Fruit fly (Drosophila melanogaster) whole organism, wandering third instar larva: ENCODE results near the gene msb1l.
A peak's percentile ranks its signal among the peaks of the same experiment; 100 is the strongest.

Source experiments
- Abd-B ChIP-seq: fragments of >200 bp; optimal IDR thresholded peaks from 2 replicates; lab custom pipeline; 2017; ENCODE audit warnings: missing biosample characterization, missing genetic modification characterization
- CG32264 ChIP-seq: fragments of 200-800 bp; sonication (Bioruptor generic); optimal IDR thresholded peaks from 2 replicates; lab custom pipeline; 2016; ENCODE audit warnings: missing biosample characterization, missing genetic modification characterization
- CG9705 ChIP-seq: fragments of 200-800 bp; sonication (Bioruptor generic); optimal IDR thresholded peaks from 2 replicates; lab custom pipeline; 2018; ENCODE audit warnings: missing biosample characterization, mild to moderate bottlenecking, missing genetic modification characterization
- CrebA ChIP-seq: fragments of 200-800 bp; sonication (Bioruptor generic); optimal IDR thresholded peaks from 2 replicates; lab custom pipeline; 2016; ENCODE audit warnings: missing biosample characterization, mild to moderate bottlenecking, missing genetic modification characterization, borderline replicate concordance
- Dfd ChIP-seq: fragments of >200 bp; optimal IDR thresholded peaks from 2 replicates; lab custom pipeline; 2017; ENCODE audit warnings: missing biosample characterization, missing genetic modification characterization
- Dif ChIP-seq: fragments of 200-275, 200-300 bp; sonication (Bioruptor generic); optimal IDR thresholded peaks from 2 replicates; lab custom pipeline; 2018; ENCODE audit warnings: missing biosample characterization, missing genetic modification characterization; ENCODE audit not compliant: partially characterized antibody
- GATAd ChIP-seq: sonication (Bioruptor generic); optimal IDR thresholded peaks from 2 replicates; lab custom pipeline; 2016; ENCODE audit warnings: missing biosample characterization, missing genetic modification characterization
- HLH106 ChIP-seq: fragments of 200-800 bp; optimal IDR thresholded peaks from 3 replicates; lab custom pipeline; 2019; ENCODE audit warnings: missing biosample characterization, mild to moderate bottlenecking, missing genetic modification characterization, moderate library complexity
- Hnf4 ChIP-seq: fragments of 200-800 bp; sonication (Bioruptor generic); optimal IDR thresholded peaks from 2 replicates; lab custom pipeline; 2016; ENCODE audit warnings: missing biosample characterization, mild to moderate bottlenecking, missing genetic modification characterization
- Hr78 ChIP-seq: fragments of >200 bp; optimal IDR thresholded peaks from 2 replicates; lab custom pipeline; 2017; ENCODE audit warnings: missing biosample characterization, missing genetic modification characterization
- Hr83 ChIP-seq: fragments of 200-300 bp; sonication (Bioruptor generic); optimal IDR thresholded peaks from 2 replicates; lab custom pipeline; 2016; ENCODE audit warnings: missing biosample characterization, mild to moderate bottlenecking, missing genetic modification characterization, moderate library complexity; ENCODE audit not compliant: poor library complexity, severe bottlenecking
- Jra ChIP-seq: sonication (Bioruptor generic); optimal IDR thresholded peaks from 2 replicates; lab custom pipeline; 2016; ENCODE audit warnings: missing biosample characterization, missing genetic modification characterization
- Mio ChIP-seq: sonication (Bioruptor generic); optimal IDR thresholded peaks from 2 replicates; lab custom pipeline; 2016; ENCODE audit warnings: missing biosample characterization, missing genetic modification characterization
- Myc ChIP-seq: fragments of >200 bp; optimal IDR thresholded peaks from 2 replicates; lab custom pipeline; 2017
- N ChIP-seq: fragments of >200 bp; optimal IDR thresholded peaks from 2 replicates; lab custom pipeline; 2018; ENCODE audit warnings: missing biosample characterization, missing external identifiers, missing genetic modification characterization
- OdsH ChIP-seq: fragments of 200-800 bp; sonication (Bioruptor generic); optimal IDR thresholded peaks from 2 replicates; lab custom pipeline; 2016; ENCODE audit warnings: missing biosample characterization, mild to moderate bottlenecking, missing genetic modification characterization
- Rel ChIP-seq, 2 experiments: fragments of 200-800 bp; sonication (Bioruptor generic) in 1 of 2; optimal IDR thresholded peaks; 2 replicates in 1 of 2; 3 replicates in 1 of 2; lab custom pipeline; 2016 to 2019; ENCODE audit warnings: mild to moderate bottlenecking in 2 of 2, missing biosample characterization in 2 of 2, missing genetic modification characterization in 2 of 2, moderate library complexity in 1 of 2
- Sp1 ChIP-seq: fragments of 200-800 bp; sonication (Bioruptor generic); optimal IDR thresholded peaks from 3 replicates; lab custom pipeline; 2019; ENCODE audit warnings: missing biosample characterization, mild to moderate bottlenecking, missing genetic modification characterization, moderate library complexity
- Vsx2 ChIP-seq: fragments of 200-300, 225-300 bp; sonication (Bioruptor generic); optimal IDR thresholded peaks from 2 replicates; lab custom pipeline; 2018; ENCODE audit warnings: missing biosample characterization, missing genetic modification characterization; ENCODE audit not compliant: partially characterized antibody
- br ChIP-seq: fragments of 200-800 bp; sonication (Bioruptor generic); optimal IDR thresholded peaks from 2 replicates; lab custom pipeline; 2016; ENCODE audit warnings: missing biosample characterization, missing genetic modification characterization
- brk ChIP-seq: fragments of 200-800 bp; sonication (Bioruptor generic); optimal IDR thresholded peaks from 2 replicates; lab custom pipeline; 2016; ENCODE audit warnings: missing biosample characterization, mild to moderate bottlenecking, missing genetic modification characterization
- dl ChIP-seq, 2 experiments: fragments of 175-275, 200-275 bp in 1 of 2; fragments of 200-275 bp in 1 of 2; sonication (Bioruptor generic); optimal IDR thresholded peaks; lab custom pipeline; 2018; ENCODE audit warnings: mild to moderate bottlenecking in 2 of 2, missing biosample characterization in 2 of 2, missing genetic modification characterization in 2 of 2, moderate library complexity in 2 of 2; ENCODE audit not compliant: partially characterized antibody in 2 of 2, insufficient read depth in 1 of 2
- dmrt93B ChIP-seq: fragments of 200-800 bp; sonication (Bioruptor generic); optimal IDR thresholded peaks from 2 replicates; lab custom pipeline; 2018; ENCODE audit warnings: missing biosample characterization, mild to moderate bottlenecking, missing genetic modification characterization
- dsf ChIP-seq: sonication (Bioruptor generic); optimal IDR thresholded peaks from 2 replicates; lab custom pipeline; 2016; ENCODE audit warnings: missing biosample characterization, missing genetic modification characterization, borderline replicate concordance
- ey ChIP-seq: fragments of 200-800 bp; sonication (Bioruptor generic); optimal IDR thresholded peaks from 2 replicates; lab custom pipeline; 2016; ENCODE audit warnings: missing biosample characterization, missing genetic modification characterization
- foxo ChIP-seq, 2 experiments: fragments of 200-800 bp; sonication (Bioruptor generic); optimal IDR thresholded peaks; 2 replicates in 1 of 2; 3 replicates in 1 of 2; lab custom pipeline; 2016 to 2017; ENCODE audit warnings: missing biosample characterization in 2 of 2, missing genetic modification characterization in 2 of 2
- fru ChIP-seq: fragments of 200-800 bp; sonication (Bioruptor generic); optimal IDR thresholded peaks from 3 replicates; lab custom pipeline; 2016; ENCODE audit warnings: missing biosample characterization, mild to moderate bottlenecking, missing genetic modification characterization
- h ChIP-seq: fragments of 200-800 bp; sonication (Bioruptor generic); optimal IDR thresholded peaks from 3 replicates; lab custom pipeline; 2016; ENCODE audit warnings: missing biosample characterization, mild to moderate bottlenecking, missing genetic modification characterization
- jim ChIP-seq: fragments of 175-275, 200-325 bp; sonication (Bioruptor generic); optimal IDR thresholded peaks from 2 replicates; lab custom pipeline; 2016; ENCODE audit warnings: missing biosample characterization, mild to moderate bottlenecking, missing genetic modification characterization
- lola ChIP-seq: fragments of >200 bp; optimal IDR thresholded peaks from 2 replicates; lab custom pipeline; 2017; ENCODE audit warnings: missing biosample characterization, missing genetic modification characterization
- pan ChIP-seq: fragments of >200 bp; optimal IDR thresholded peaks from 2 replicates; lab custom pipeline; 2017
- psq ChIP-seq: fragments of 200-800 bp; sonication (Bioruptor generic); optimal IDR thresholded peaks from 3 replicates; lab custom pipeline; 2017; ENCODE audit warnings: missing biosample characterization, mild to moderate bottlenecking, missing genetic modification characterization, moderate library complexity
- rgr ChIP-seq: fragments of 200-800 bp; sonication (Bioruptor generic); optimal IDR thresholded peaks from 3 replicates; lab custom pipeline; 2016; ENCODE audit warnings: missing biosample characterization, mild to moderate bottlenecking, missing genetic modification characterization
- sage ChIP-seq: fragments of 200-800 bp; sonication (Bioruptor generic); optimal IDR thresholded peaks from 2 replicates; lab custom pipeline; 2016; ENCODE audit warnings: missing biosample characterization, mild to moderate bottlenecking, missing genetic modification characterization
- sv ChIP-seq: fragments of 200-800 bp; sonication (Bioruptor generic); optimal IDR thresholded peaks from 3 replicates; lab custom pipeline; 2016; ENCODE audit warnings: missing biosample characterization, missing genetic modification characterization
- tai ChIP-seq: sonication (Bioruptor generic); optimal IDR thresholded peaks from 2 replicates; lab custom pipeline; 2016; ENCODE audit warnings: missing biosample characterization, missing genetic modification characterization
- usp ChIP-seq: fragments of >200 bp; optimal IDR thresholded peaks from 2 replicates; lab custom pipeline; 2017; ENCODE audit warnings: missing biosample characterization, missing genetic modification characterization
- woc ChIP-seq: sonication (Bioruptor generic); optimal IDR thresholded peaks from 2 replicates; lab custom pipeline; 2016; ENCODE audit warnings: missing biosample characterization, mild to moderate bottlenecking, missing genetic modification characterization

The msb1l gene

dm6 chr2L:19571574-19572495, 5.7 kb upstream of the msb1l start:
- TF ChIP-seq Jra (GFP tag; lab: Kevin White, UChicago), result no peak
- peak; percentile 22 for TF ChIP-seq Vsx2 (GFP tag; lab: Kevin White, UChicago)
- TF ChIP-seq N (GFP tag; lab: Kevin White, UChicago), result peak; percentile 94
- TF ChIP-seq dl (GFP tag; optimal IDR thresholded peaks at IDR 0.05; lab: Kevin White, UChicago; ENCODE audit: insufficient read depth in 1 of 2, partially characterized antibody in 2 of 2), result peak; percentile 70 to 77
- TF ChIP-seq Mio (GFP tag; lab: Kevin White, UChicago), result no peak
- peak; percentile 86 for TF ChIP-seq brk
- TF ChIP-seq Dfd, result no peak
- peak; percentile 91 for TF ChIP-seq psq (GFP tag; lab: Kevin White, UChicago)
- peak; percentile 22 for TF ChIP-seq fru
- TF ChIP-seq Hr83, result peak; percentile 70
- TF ChIP-seq h (GFP tag; lab: Kevin White, UChicago), result peak; percentile 5
- TF ChIP-seq Dif (GFP tag; lab: Kevin White, UChicago), result peak; percentile 84
- TF ChIP-seq tai (GFP tag; lab: Kevin White, UChicago), result peak; percentile 46

- TF ChIP-seq ey (GFP tag; lab: Kevin White, UChicago), result peak; percentile 94
- TF ChIP-seq foxo (GFP tag; optimal IDR thresholded peaks at IDR 0.05; lab: Kevin White, UChicago), result peak; percentile 29 to 94
- TF ChIP-seq Sp1 (GFP tag; lab: Kevin White, UChicago), result peak; percentile 94
- peak; percentile 91 for TF ChIP-seq rgr (GFP tag; lab: Kevin White, UChicago)
- no peak for TF ChIP-seq lola (GFP tag; lab: Kevin White, UChicago)
- no peak for TF ChIP-seq Abd-B
- TF ChIP-seq dl (GFP tag; optimal IDR thresholded peaks at IDR 0.05; lab: Kevin White, UChicago; ENCODE audit: insufficient read depth in 1 of 2, partially characterized antibody in 2 of 2), result peak; percentile 68 to 79
- TF ChIP-seq jim, result peak; percentile 96
- TF ChIP-seq Hr83, result peak; percentile 53
- TF ChIP-seq CG9705, result peak; percentile 84
- peak; percentile 4 for TF ChIP-seq Vsx2 (GFP tag; lab: Kevin White, UChicago)
- TF ChIP-seq fru, result peak; percentile 96
- no peak for TF ChIP-seq Hr78 (GFP tag; lab: Kevin White, UChicago)
- TF ChIP-seq pan (lab: Kevin White, UChicago), result peak; percentile 74
- TF ChIP-seq br, result peak; percentile 92
- TF ChIP-seq dsf (GFP tag; lab: Kevin White, UChicago), result peak; percentile 3
- no peak for TF ChIP-seq tai (GFP tag; lab: Kevin White, UChicago)
- peak; percentile 68 for TF ChIP-seq brk
- TF ChIP-seq HLH106, result peak; percentile 94
- peak; percentile 94 for TF ChIP-seq h (GFP tag; lab: Kevin White, UChicago)
- peak; percentile 42 for TF ChIP-seq Jra (GFP tag; lab: Kevin White, UChicago)
- TF ChIP-seq CrebA, result no peak
- peak; percentile 25 for TF ChIP-seq Mio (GFP tag; lab: Kevin White, UChicago)
- TF ChIP-seq psq (GFP tag; lab: Kevin White, UChicago), result peak; percentile 92
- peak; percentile 94 for TF ChIP-seq OdsH
- peak; percentile 89 for TF ChIP-seq dmrt93B (GFP tag; lab: Kevin White, UChicago)
- no peak for TF ChIP-seq GATAd (GFP tag; lab: Kevin White, UChicago)
- no peak for TF ChIP-seq Dfd
- no peak for TF ChIP-seq Myc
- peak; percentile 83 for TF ChIP-seq sv (GFP tag; lab: Kevin White, UChicago)
- peak; percentile 86 for TF ChIP-seq Rel (GFP tag; optimal IDR thresholded peaks at IDR 0.05; lab: Kevin White, UChicago)
- TF ChIP-seq Rel (tag; optimal IDR thresholded peaks at IDR 0.05; lab: Kevin White, UChicago), result peak; percentile 61
- peak; percentile 83 for TF ChIP-seq CG32264 (GFP tag; lab: Kevin White, UChicago)
- TF ChIP-seq N (GFP tag; lab: Kevin White, UChicago), result no peak
- peak; percentile 82 for TF ChIP-seq sage (GFP tag; lab: Kevin White, UChicago)
- no peak for TF ChIP-seq usp (GFP tag; lab: Kevin White, UChicago)
- peak; percentile 99 for TF ChIP-seq woc
- peak; percentile 93 for TF ChIP-seq Dif (GFP tag; lab: Kevin White, UChicago)
- TF ChIP-seq Hnf4, result peak; percentile 84
- TF ChIP-seq, all 38 proteins: peak for 28
These were observed 4.8 kb upstream of the msb1l start for dm6 chr2L:19572496-19573317.
